Worm (Caenorhabditis elegans) whole organism, L1 larva: ENCODE data around the gene F21G4.1.

ENCODE experiments used
- C04F5.9 ChIP-seq: sonication (generic microtip); optimal IDR thresholded peaks from 2 replicates; lab custom pipeline; 2016; ENCODE audit warnings: missing genetic modification characterization, missing compliant biosample characterization
- C16A3.4 ChIP-seq: fragments of 150-350 bp; optimal IDR thresholded peaks from 2 replicates; lab custom pipeline; 2014; ENCODE audit warnings: missing biosample characterization, missing genetic modification characterization
- C34B4.2 ChIP-seq: sonication (generic microtip); optimal IDR thresholded peaks from 2 replicates; lab custom pipeline; 2017; ENCODE audit warnings: mild to moderate bottlenecking, missing genetic modification characterization, missing compliant biosample characterization
- Y116A8C.19 ChIP-seq: sonication (generic microtip); optimal IDR thresholded peaks from 2 replicates; lab custom pipeline; 2016; ENCODE audit warnings: missing compliant biosample characterization, missing genetic modification characterization, borderline replicate concordance
- aha-1 ChIP-seq: fragments of 150-350 bp; optimal IDR thresholded peaks from 2 replicates; lab custom pipeline; 2014; ENCODE audit warnings: missing biosample characterization, missing genetic modification characterization
- alr-1 ChIP-seq: fragments of 200-800 bp; sonication (Bioruptor generic); optimal IDR thresholded peaks from 2 replicates; lab custom pipeline; 2018; ENCODE audit warnings: borderline replicate concordance, mild to moderate bottlenecking, missing genetic modification characterization, missing compliant biosample characterization
- aly-2 ChIP-seq: fragments of 150-350 bp; optimal IDR thresholded peaks from 2 replicates; lab custom pipeline; 2014; ENCODE audit warnings: missing biosample characterization, missing genetic modification characterization
- blmp-1 ChIP-seq: fragments of 150-350 bp; optimal IDR thresholded peaks from 2 replicates; lab custom pipeline; 2014; ENCODE audit warnings: missing biosample characterization, missing genetic modification characterization
- ceh-63 ChIP-seq: fragments of 200-800 bp; sonication (Bioruptor generic); optimal IDR thresholded peaks from 2 replicates; lab custom pipeline; 2018; ENCODE audit warnings: mild to moderate bottlenecking, missing genetic modification characterization, missing compliant biosample characterization
- ceh-8 ChIP-seq: fragments of 200-800 bp; sonication (Bioruptor generic); optimal IDR thresholded peaks from 2 replicates; lab custom pipeline; 2018; ENCODE audit warnings: mild to moderate bottlenecking, missing genetic modification characterization, moderate library complexity, missing compliant biosample characterization
- ceh-82 ChIP-seq, 3 experiments: fragments of 150-350 bp in 1 of 3; sonication (generic microtip) in 2 of 3; optimal IDR thresholded peaks; 2 replicates each; lab custom pipeline; 2014 to 2017; ENCODE audit warnings: missing biosample characterization in 3 of 3, missing genetic modification characterization in 3 of 3
- ceh-88 ChIP-seq: fragments of 200-800 bp; sonication (Bioruptor generic); IDR thresholded peaks from 2 replicates; pipeline ENCODE4 v1.3.6; 2022; ENCODE audit warnings: missing genetic modification characterization, missing compliant biosample characterization
- ces-1 ChIP-seq: fragments of 150-350 bp; optimal IDR thresholded peaks from 2 replicates; lab custom pipeline; 2014; ENCODE audit warnings: missing biosample characterization, missing genetic modification reagents, missing genetic modification characterization
- dsc-1 ChIP-seq: sonication (generic microtip); optimal IDR thresholded peaks from 2 replicates; lab custom pipeline; 2016; ENCODE audit warnings: mild to moderate bottlenecking, missing genetic modification characterization, missing compliant biosample characterization
- efl-1 ChIP-seq, 4 experiments: fragments of 150-350 bp; optimal IDR thresholded peaks in 3 of 4; peaks in 1 of 4; 1 replicate in 1 of 4; 2 replicates in 3 of 4; lab custom pipeline; 2014; ENCODE audit warnings: missing biosample characterization in 2 of 4, missing genetic modification characterization in 2 of 4, missing genetic modification reagents in 2 of 4
- efl-3 ChIP-seq: fragments of 200-800 bp; sonication (Bioruptor generic); optimal IDR thresholded peaks from 2 replicates; lab custom pipeline; 2018; ENCODE audit warnings: mild to moderate bottlenecking, missing genetic modification characterization, missing compliant biosample characterization
- elt-2 ChIP-seq: sonication (generic microtip); optimal IDR thresholded peaks from 2 replicates; lab custom pipeline; 2016; ENCODE audit warnings: missing genetic modification characterization, mild to moderate bottlenecking, inconsistent platforms, missing compliant biosample characterization, missing genetic modification reagents
- elt-3 ChIP-seq, 6 experiments: fragments of 150-350 bp in 1 of 6; sonication (generic microtip); optimal IDR thresholded peaks; 2 replicates each; lab custom pipeline; 2017 to 2018; ENCODE audit warnings: missing biosample characterization in 6 of 6, missing genetic modification characterization in 6 of 6, inconsistent platforms in 1 of 6
- fkh-4 ChIP-seq: sonication (generic microtip); optimal IDR thresholded peaks from 2 replicates; lab custom pipeline; 2016; ENCODE audit warnings: missing compliant biosample characterization, missing genetic modification characterization, borderline replicate concordance
- fos-1 ChIP-seq: fragments of 150-350 bp; optimal IDR thresholded peaks from 2 replicates; lab custom pipeline; 2014; ENCODE audit warnings: missing biosample characterization, missing genetic modification characterization
- hpl-2 ChIP-seq: fragments of 150-350 bp; optimal IDR thresholded peaks from 2 replicates; lab custom pipeline; 2014; ENCODE audit warnings: missing biosample characterization, missing genetic modification reagents, missing genetic modification characterization
- irx-1 ChIP-seq: sonication (generic microtip); optimal IDR thresholded peaks from 2 replicates; lab custom pipeline; 2016; ENCODE audit warnings: missing genetic modification characterization, missing compliant biosample characterization
- isw-1 ChIP-seq: fragments of 200-800 bp; sonication (Bioruptor generic); IDR thresholded peaks from 2 replicates; pipeline ENCODE4 v1.3.6; 2022; ENCODE audit warnings: missing genetic modification characterization, missing compliant biosample characterization
- jun-1 ChIP-seq: fragments of 150-350 bp; optimal IDR thresholded peaks from 2 replicates; lab custom pipeline; 2014; ENCODE audit warnings: missing biosample characterization, missing genetic modification reagents, missing genetic modification characterization
- lin-13 ChIP-seq: fragments of 150-350 bp; optimal IDR thresholded peaks from 2 replicates; lab custom pipeline; 2014; ENCODE audit warnings: missing biosample characterization, missing genetic modification reagents, missing genetic modification characterization
- lin-14 ChIP-seq: fragments of 200-800 bp; sonication (Bioruptor generic); optimal IDR thresholded peaks from 2 replicates; lab custom pipeline; 2018; ENCODE audit warnings: mild to moderate bottlenecking, missing genetic modification characterization, moderate library complexity, missing compliant biosample characterization
- lin-15B ChIP-seq: fragments of 150-350 bp; sonication (generic microtip); optimal IDR thresholded peaks from 3 replicates; lab custom pipeline; 2014; ENCODE audit warnings: missing biosample characterization, missing genetic modification characterization
- lin-35 ChIP-seq, 2 experiments: fragments of 150-350 bp; optimal IDR thresholded peaks; 2 replicates each; lab custom pipeline; 2014; ENCODE audit warnings: missing biosample characterization in 2 of 2, missing genetic modification characterization in 2 of 2, missing genetic modification reagents in 2 of 2
- lin-39 ChIP-seq: fragments of 150-350 bp; optimal IDR thresholded peaks from 2 replicates; lab custom pipeline; 2014; ENCODE audit warnings: missing biosample characterization, missing genetic modification reagents, missing genetic modification characterization
- lsy-2 ChIP-seq, 2 experiments: fragments of 150-350 bp; optimal IDR thresholded peaks; 2 replicates each; lab custom pipeline; 2014; ENCODE audit warnings: missing biosample characterization in 2 of 2, missing genetic modification characterization in 2 of 2
- mdl-1 ChIP-seq, 2 experiments: fragments of 150-350 bp; optimal IDR thresholded peaks; 2 replicates each; lab custom pipeline; 2014 to 2017; ENCODE audit warnings: missing biosample characterization in 2 of 2, missing genetic modification characterization in 2 of 2, inconsistent platforms in 1 of 2
- nhr-11 ChIP-seq: fragments of 150-350 bp; optimal IDR thresholded peaks from 2 replicates; lab custom pipeline; 2014; ENCODE audit warnings: missing biosample characterization, missing genetic modification characterization
- nhr-19 ChIP-seq: fragments of 200-800 bp; sonication (Bioruptor generic); conservative IDR thresholded peaks from 2 replicates; pipeline ENCODE4 v1.3.6; 2022; ENCODE audit warnings: missing genetic modification characterization, missing compliant biosample characterization
- nhr-237 ChIP-seq: fragments of 150-350 bp; optimal IDR thresholded peaks from 2 replicates; lab custom pipeline; 2014; ENCODE audit warnings: missing biosample characterization, missing genetic modification characterization
- nhr-47 ChIP-seq: sonication (generic microtip); optimal IDR thresholded peaks from 2 replicates; lab custom pipeline; 2016; ENCODE audit warnings: mild to moderate bottlenecking, missing genetic modification characterization, moderate library complexity, missing compliant biosample characterization
- nhr-71 ChIP-seq: sonication (generic microtip); optimal IDR thresholded peaks from 2 replicates; lab custom pipeline; 2016; ENCODE audit warnings: mild to moderate bottlenecking, missing genetic modification characterization, moderate library complexity, missing compliant biosample characterization
- nhr-76 ChIP-seq: sonication (generic microtip); optimal IDR thresholded peaks from 2 replicates; lab custom pipeline; 2017; ENCODE audit warnings: missing biosample characterization, missing genetic modification characterization
- nhr-77 ChIP-seq: fragments of 150-350 bp; optimal IDR thresholded peaks from 2 replicates; lab custom pipeline; 2014; ENCODE audit warnings: missing biosample characterization, missing genetic modification characterization
- nhr-84 ChIP-seq: sonication (generic microtip); optimal IDR thresholded peaks from 2 replicates; lab custom pipeline; 2017; ENCODE audit warnings: missing biosample characterization, missing genetic modification characterization
- nhr-85 ChIP-seq: sonication (generic microtip); peaks from one replicate; lab custom pipeline; 2016; ENCODE audit warnings: missing genetic modification characterization, inconsistent platforms, missing compliant biosample characterization
- nhr-90 ChIP-seq: sonication (generic microtip); optimal IDR thresholded peaks from 2 replicates; lab custom pipeline; 2016; ENCODE audit warnings: mild to moderate bottlenecking, missing genetic modification characterization, missing compliant biosample characterization; ENCODE audit not compliant: poor library complexity
- pax-3 ChIP-seq: fragments of 200-800 bp; sonication (Bioruptor generic); optimal IDR thresholded peaks from 2 replicates; lab custom pipeline; 2018; ENCODE audit warnings: mild to moderate bottlenecking, missing genetic modification characterization, moderate library complexity, missing compliant biosample characterization
- rnt-1 ChIP-seq: sonication (generic microtip); optimal IDR thresholded peaks from 2 replicates; lab custom pipeline; 2016; ENCODE audit warnings: mild to moderate bottlenecking, missing genetic modification characterization, moderate library complexity, missing compliant biosample characterization
- sptf-1 ChIP-seq: fragments of 150-350 bp; optimal IDR thresholded peaks from 2 replicates; lab custom pipeline; 2014; ENCODE audit warnings: missing biosample characterization, missing genetic modification characterization
- swsn-7 ChIP-seq: sonication (generic microtip); optimal IDR thresholded peaks from 2 replicates; lab custom pipeline; 2016; ENCODE audit warnings: missing genetic modification characterization, missing compliant biosample characterization
- tlp-1 ChIP-seq: fragments of 150-350 bp; optimal IDR thresholded peaks from 2 replicates; lab custom pipeline; 2014; ENCODE audit warnings: missing biosample characterization, missing genetic modification characterization
- unc-86 ChIP-seq: sonication (generic microtip); optimal IDR thresholded peaks from 2 replicates; lab custom pipeline; 2016; ENCODE audit warnings: missing genetic modification characterization, missing compliant biosample characterization
- unc-98 ChIP-seq: fragments of 200-800 bp; sonication (Bioruptor generic); IDR thresholded peaks from 2 replicates; pipeline ENCODE4 v1.3.6; 2022; ENCODE audit warnings: missing genetic modification characterization, missing compliant biosample characterization
- xbp-1 ChIP-seq: sonication (generic microtip); optimal IDR thresholded peaks from 2 replicates; lab custom pipeline; 2016; ENCODE audit warnings: missing genetic modification characterization, missing compliant biosample characterization
- zip-4 ChIP-seq: fragments of 200-800 bp; sonication (Bioruptor generic); optimal IDR thresholded peaks from 2 replicates; lab custom pipeline; 2018; ENCODE audit warnings: mild to moderate bottlenecking, missing genetic modification characterization, moderate library complexity, missing compliant biosample characterization
- ztf-11 ChIP-seq, 2 experiments: sonication (generic microtip); optimal IDR thresholded peaks; 2 replicates each; lab custom pipeline; 2016 to 2017; ENCODE audit warnings: missing genetic modification characterization in 2 of 2, missing biosample characterization in 1 of 2, missing compliant biosample characterization in 1 of 2
- ztf-4 ChIP-seq: fragments of 150-350 bp; optimal IDR thresholded peaks from 2 replicates; lab custom pipeline; 2014; ENCODE audit warnings: missing biosample characterization, missing genetic modification characterization

F21G4.1 gene

ce11 chrX:9932226-9932773 lies 40.2 kb upstream of the F21G4.1 start, which contains the start of gene tsp-21 (continued):
- no peak for TF ChIP-seq unc-98 (GFP tag; lab: Robert Waterston, UW)
- TF ChIP-seq nhr-77: peak; percentile 77
- TF ChIP-seq nhr-47 (tag; lab: Kevin White, UChicago): peak; percentile 69
- TF ChIP-seq swsn-7: peak; percentile 66
- no peak for TF ChIP-seq alr-1 (tag; lab: Kevin White, UChicago)
- no peak for TF ChIP-seq ceh-88 (GFP tag; lab: Robert Waterston, UW)
- TF ChIP-seq pax-3 (tag; lab: Kevin White, UChicago): no peak
- peak; percentile 67 for TF ChIP-seq lin-13 (GFP tag; lab: Kevin White, UChicago)
- TF ChIP-seq irx-1 (tag; lab: Kevin White, UChicago): peak; percentile 15
- TF ChIP-seq dsc-1 (tag; lab: Kevin White, UChicago): peak; percentile 11
- TF ChIP-seq ztf-11 (tag; optimal IDR thresholded peaks at IDR 0.05; lab: Kevin White, UChicago): peak in 1 of 2 experiments; percentile 50
- TF ChIP-seq zip-4 (GFP tag; lab: Kevin White, UChicago): no peak
- TF ChIP-seq efl-1 (optimal IDR thresholded peaks at IDR 0.05; lab: Kevin White, UChicago): peak; percentile 19 to 54
- TF ChIP-seq efl-1 (GFP tag; optimal IDR thresholded peaks at IDR 0.05 in 1 of 2; lab: Kevin White, UChicago): peak in 1 of 2 experiments; percentile 65
- peak; percentile 82 for TF ChIP-seq jun-1 (tag; lab: Kevin White, UChicago)
- no peak for TF ChIP-seq nhr-11 (tag; lab: Kevin White, UChicago)
- no peak for TF ChIP-seq fkh-4
- no peak for TF ChIP-seq tlp-1
- TF ChIP-seq ceh-8: peak; percentile 53
- no peak for TF ChIP-seq C04F5.9 (tag; lab: Kevin White, UChicago)
- no peak for TF ChIP-seq sptf-1 (tag; lab: Kevin White, UChicago)
- TF ChIP-seq nhr-85 (tag; lab: Kevin White, UChicago): peak; percentile 95
- TF ChIP-seq blmp-1: peak; percentile 96
- TF ChIP-seq lin-35 (GFP tag; optimal IDR thresholded peaks at IDR 0.05; lab: Kevin White, UChicago): peak; percentile 46 to 82
- TF ChIP-seq elt-3 (tag; optimal IDR thresholded peaks at IDR 0.05; lab: Kevin White, UChicago): peak in 3 of 6 experiments; percentile 18 to 74 (median 38)
- TF ChIP-seq C16A3.4 (tag; lab: Kevin White, UChicago): peak; percentile 90
- TF ChIP-seq lin-15B (tag; lab: Kevin White, UChicago): no peak
- peak; percentile 94 for TF ChIP-seq lin-14 (GFP tag; lab: Kevin White, UChicago)
- peak; percentile 13 for TF ChIP-seq hpl-2 (GFP tag; lab: Kevin White, UChicago)
- TF ChIP-seq ces-1 (GFP tag; lab: Kevin White, UChicago): no peak
- TF ChIP-seq rnt-1 (tag; lab: Kevin White, UChicago): peak; percentile 73
- no peak for TF ChIP-seq ceh-63
- TF ChIP-seq mdl-1 (tag; optimal IDR thresholded peaks at IDR 0.05; lab: Kevin White, UChicago): peak in 1 of 2 experiments; percentile 71
- peak; percentile 62 for TF ChIP-seq xbp-1 (tag; lab: Kevin White, UChicago)
- TF ChIP-seq efl-3: no peak
- no peak for TF ChIP-seq nhr-76 (tag; lab: Kevin White, UChicago)
- TF ChIP-seq lin-39 (tag; lab: Kevin White, UChicago): no peak
- TF ChIP-seq unc-86: peak; percentile 5
- TF ChIP-seq isw-1 (GFP tag; lab: Robert Waterston, UW): no peak
- peak; percentile 65 for TF ChIP-seq nhr-90 (tag; lab: Kevin White, UChicago)
- peak; percentile 71 for TF ChIP-seq nhr-237 (tag; lab: Kevin White, UChicago)
- peak; percentile 52 for TF ChIP-seq ztf-4 (tag; lab: Kevin White, UChicago)
- TF ChIP-seq C34B4.2 (tag; lab: Kevin White, UChicago): no peak
- no peak for TF ChIP-seq Y116A8C.19 (tag; lab: Kevin White, UChicago)
- no peak for TF ChIP-seq nhr-84 (tag; lab: Kevin White, UChicago)
- no peak for TF ChIP-seq aly-2 (tag; lab: Kevin White, UChicago)
- peak; percentile 57 for TF ChIP-seq nhr-19 (GFP tag; lab: Robert Waterston, UW)
- TF ChIP-seq nhr-71 (tag; lab: Kevin White, UChicago): peak; percentile 77
- no peak for TF ChIP-seq aha-1
- peak; percentile 76 for TF ChIP-seq fos-1 (tag; lab: Kevin White, UChicago)
- peak; percentile 38 for TF ChIP-seq elt-2 (tag; lab: Kevin White, UChicago)
- TF ChIP-seq ceh-82 (tag; optimal IDR thresholded peaks at IDR 0.05; lab: Kevin White, UChicago): peak in 2 of 3 experiments; percentile 12 to 87
- TF ChIP-seq lsy-2 (tag; optimal IDR thresholded peaks at IDR 0.05; lab: Kevin White, UChicago): peak; percentile 28 to 78
